Worm (Caenorhabditis elegans) whole organism, young adult: ENCODE measurements around the gene ndx-3.
"Not testable (repeated sequence)": the region's sequence is repeated elsewhere in the genome, so short reads cannot be mapped to it uniquely, and the experiment has no call there.

Experiments
- F23B12.7 ChIP-seq: sonication (generic microtip); optimal IDR thresholded peaks from 2 replicates; lab custom pipeline; 2017; ENCODE audit warnings: missing genetic modification characterization, mild to moderate bottlenecking, missing compliant biosample characterization, antibody characterized with exemption, moderate library complexity; ENCODE audit not compliant: insufficient read depth
- F33H1.4 ChIP-seq: fragments of 200-800 bp; sonication (Bioruptor generic); IDR thresholded peaks from 2 replicates; pipeline ENCODE4 v1.3.6; 2022; ENCODE audit warnings: missing genetic modification reagents, missing genetic modification characterization, missing compliant biosample characterization
- F37B4.10 ChIP-seq: fragments of 200-800 bp; sonication (Bioruptor generic); IDR thresholded peaks from 2 replicates; pipeline ENCODE4 v1.3.6; 2022; ENCODE audit warnings: missing genetic modification characterization, missing compliant biosample characterization
- F49E8.2 ChIP-seq: sonication (generic microtip); optimal IDR thresholded peaks from 3 replicates; lab custom pipeline; 2017; ENCODE audit warnings: missing genetic modification characterization, mild to moderate bottlenecking, missing compliant biosample characterization, antibody characterized with exemption, moderate library complexity; ENCODE audit not compliant: insufficient read depth
- F55B11.4 ChIP-seq: sonication (generic microtip); optimal IDR thresholded peaks from 2 replicates; lab custom pipeline; 2016; ENCODE audit warnings: missing compliant biosample characterization, missing genetic modification characterization, borderline replicate concordance; ENCODE audit not compliant: insufficient read depth
- K11D2.4 ChIP-seq: fragments of 200-800 bp; sonication (Bioruptor generic); IDR thresholded peaks from 2 replicates; pipeline ENCODE4 v1.3.6; 2022; ENCODE audit warnings: missing genetic modification reagents, missing genetic modification characterization, missing compliant biosample characterization
- Y53G8AR.9 ChIP-seq: fragments of 200-800 bp; sonication (Bioruptor generic); conservative IDR thresholded peaks from 2 replicates; pipeline ENCODE4 v1.3.6; 2022; ENCODE audit warnings: missing genetic modification reagents, missing genetic modification characterization, missing compliant biosample characterization
- Y56A3A.18 ChIP-seq: fragments of 200-800 bp; sonication (Bioruptor generic); IDR thresholded peaks from 2 replicates; pipeline ENCODE4 v1.3.6; 2022; ENCODE audit warnings: missing genetic modification reagents, missing genetic modification characterization, missing compliant biosample characterization
- Y95B8A.8 ChIP-seq: fragments of 200-800 bp; sonication (Bioruptor generic); IDR thresholded peaks from 2 replicates; pipeline ENCODE4 v1.3.6; 2022; ENCODE audit warnings: missing genetic modification reagents, missing genetic modification characterization, missing compliant biosample characterization
- ZK185.1 ChIP-seq: sonication (generic microtip); optimal IDR thresholded peaks from 2 replicates; lab custom pipeline; 2016; ENCODE audit warnings: mild to moderate bottlenecking, missing genetic modification characterization, missing compliant biosample characterization; ENCODE audit not compliant: poor library complexity, severe bottlenecking
- ama-1 ChIP-seq, 3 experiments: fragments of 150-350 bp in 1 of 3; sonication (generic microtip) in 2 of 3; optimal IDR thresholded peaks; 2 replicates each; lab custom pipeline; 2014 to 2018; ENCODE audit warnings: missing biosample characterization in 2 of 3, missing genetic modification characterization in 2 of 3, missing genetic modification reagents in 2 of 3
- aptf-3 ChIP-seq: fragments of 200-800 bp; sonication (Bioruptor generic); IDR thresholded peaks from 2 replicates; pipeline ENCODE4 v1.3.6; 2022; ENCODE audit warnings: missing genetic modification characterization, missing compliant biosample characterization
- atf-7 ChIP-seq: sonication (generic microtip); optimal IDR thresholded peaks from 2 replicates; lab custom pipeline; 2017; ENCODE audit warnings: mild to moderate bottlenecking, missing genetic modification characterization, missing compliant biosample characterization
- attf-5 ChIP-seq: fragments of 200-800 bp; sonication (Bioruptor generic); optimal IDR thresholded peaks from 2 replicates; lab custom pipeline; 2018; ENCODE audit warnings: mild to moderate bottlenecking, missing genetic modification characterization, missing compliant biosample characterization
- cebp-1 ChIP-seq, 2 experiments: fragments of 200-800 bp in 1 of 2; sonication (Bioruptor generic) in 1 of 2; sonication (generic microtip) in 1 of 2; IDR thresholded peaks in 1 of 2; optimal IDR thresholded peaks in 1 of 2; 2 replicates each; pipeline versions ENCODE4 v1.3.6 to Lab custom; 2017 to 2022; ENCODE audit warnings: missing compliant biosample characterization in 2 of 2, missing genetic modification characterization in 2 of 2, mild to moderate bottlenecking in 1 of 2, missing genetic modification reagents in 1 of 2, moderate library complexity in 1 of 2
- ceh-79 ChIP-seq: sonication (generic microtip); optimal IDR thresholded peaks from 2 replicates; lab custom pipeline; 2017; ENCODE audit warnings: mild to moderate bottlenecking, missing genetic modification characterization, missing compliant biosample characterization
- dpl-1 ChIP-seq: fragments of 150-350 bp; optimal IDR thresholded peaks from 2 replicates; lab custom pipeline; 2014; ENCODE audit warnings: missing biosample characterization, missing genetic modification reagents, missing genetic modification characterization
- egrh-3 ChIP-seq: fragments of 200-800 bp; sonication (Bioruptor generic); IDR thresholded peaks from 2 replicates; pipeline ENCODE4 v1.3.6; 2022; ENCODE audit warnings: missing genetic modification reagents, missing genetic modification characterization, missing compliant biosample characterization
- fkh-3 ChIP-seq: sonication (generic microtip); optimal IDR thresholded peaks from 2 replicates; lab custom pipeline; 2016; ENCODE audit warnings: mild to moderate bottlenecking, missing genetic modification characterization, missing compliant biosample characterization
- hlh-12 ChIP-seq: sonication (generic microtip); optimal IDR thresholded peaks from 2 replicates; lab custom pipeline; 2016; ENCODE audit warnings: missing genetic modification characterization, missing compliant biosample characterization
- hmg-1.2 ChIP-seq: fragments of 200-800 bp; sonication (Bioruptor generic); IDR thresholded peaks from 2 replicates; pipeline ENCODE4 v1.3.6; 2022; ENCODE audit warnings: missing genetic modification reagents, missing genetic modification characterization, missing compliant biosample characterization
- let-526 ChIP-seq: fragments of 200-800 bp; sonication (Bioruptor generic); IDR thresholded peaks from 2 replicates; pipeline ENCODE4 v1.3.6; 2022; ENCODE audit warnings: missing genetic modification reagents, missing genetic modification characterization, missing compliant biosample characterization
- lin-35 ChIP-seq, 3 experiments: fragments of 150-350 bp in 2 of 3; sonication (generic microtip) in 1 of 3; optimal IDR thresholded peaks; 2 replicates each; lab custom pipeline; 2014 to 2018; ENCODE audit warnings: missing biosample characterization in 3 of 3, missing genetic modification characterization in 3 of 3, missing genetic modification reagents in 3 of 3
- lin-40 ChIP-seq: sonication (generic microtip); optimal IDR thresholded peaks from 2 replicates; lab custom pipeline; 2016; ENCODE audit warnings: missing genetic modification characterization, mild to moderate bottlenecking, missing compliant biosample characterization, missing genotype, missing genetic modification reagents
- lin-54 ChIP-seq: fragments of 200-800 bp; sonication (Bioruptor generic); optimal IDR thresholded peaks from 2 replicates; lab custom pipeline; 2018; ENCODE audit warnings: mild to moderate bottlenecking, missing genetic modification characterization, missing compliant biosample characterization
- lsl-1 ChIP-seq: fragments of 200-800 bp; sonication (Bioruptor generic); optimal IDR thresholded peaks from 2 replicates; lab custom pipeline; 2018; ENCODE audit warnings: mild to moderate bottlenecking, missing genetic modification characterization, moderate library complexity, missing compliant biosample characterization
- lsy-27 ChIP-seq: sonication (generic microtip); optimal IDR thresholded peaks from 2 replicates; lab custom pipeline; 2017; ENCODE audit warnings: missing genetic modification characterization, mild to moderate bottlenecking, missing compliant biosample characterization, antibody characterized with exemption, missing genotype, borderline replicate concordance; ENCODE audit not compliant: insufficient read depth
- madf-3 ChIP-seq: fragments of 200-800 bp; sonication (Bioruptor generic); IDR thresholded peaks from 2 replicates; pipeline ENCODE4 v1.3.6; 2022; ENCODE audit warnings: missing genetic modification reagents, missing genetic modification characterization, missing compliant biosample characterization
- madf-8 ChIP-seq: fragments of 200-800 bp; sonication (Bioruptor generic); conservative IDR thresholded peaks from 2 replicates; pipeline ENCODE4 v1.3.6; 2022; ENCODE audit warnings: missing genetic modification reagents, missing genetic modification characterization, missing compliant biosample characterization
- nhr-179 ChIP-seq: sonication (generic microtip); optimal IDR thresholded peaks from 2 replicates; lab custom pipeline; 2016; ENCODE audit warnings: mild to moderate bottlenecking, missing genetic modification characterization, missing compliant biosample characterization
- nhr-27 ChIP-seq: fragments of 200-800 bp; sonication (Bioruptor generic); optimal IDR thresholded peaks from 2 replicates; lab custom pipeline; 2018; ENCODE audit warnings: mild to moderate bottlenecking, missing genetic modification characterization, moderate library complexity, missing compliant biosample characterization
- pbrm-1 ChIP-seq: fragments of 200-800 bp; sonication (Bioruptor generic); IDR thresholded peaks from 2 replicates; pipeline ENCODE4 v1.3.6; 2022; ENCODE audit warnings: missing genetic modification reagents, missing genetic modification characterization, missing compliant biosample characterization
- pha-4 ChIP-seq: fragments of 150-350 bp; sonication (generic microtip); optimal IDR thresholded peaks from 2 replicates; lab custom pipeline; 2014; ENCODE audit warnings: missing biosample characterization, missing genetic modification reagents, missing genetic modification characterization
- rcor-1 ChIP-seq: fragments of 200-800 bp; sonication (Bioruptor generic); IDR thresholded peaks from 2 replicates; pipeline ENCODE4 v1.3.6; 2022; ENCODE audit warnings: missing genetic modification reagents, missing genetic modification characterization, missing compliant biosample characterization
- rec-8 ChIP-seq, 2 experiments: sonication (generic microtip); optimal IDR thresholded peaks; 2 replicates each; lab custom pipeline; 2016; ENCODE audit warnings: mild to moderate bottlenecking in 2 of 2, missing genetic modification characterization in 2 of 2, missing genetic modification reagents in 2 of 2, missing genotype in 2 of 2, missing biosample characterization in 1 of 2, missing compliant biosample characterization in 1 of 2, moderate library complexity in 1 of 2
- rpc-1 ChIP-seq, 2 experiments: fragments of 150-350 bp in 1 of 2; sonication (generic microtip) in 1 of 2; optimal IDR thresholded peaks; 2 replicates each; lab custom pipeline; 2014 to 2018; ENCODE audit warnings: missing biosample characterization in 1 of 2, missing genetic modification characterization in 1 of 2, missing genetic modification reagents in 1 of 2, missing genotype in 1 of 2
- sdz-38 ChIP-seq: sonication (generic microtip); optimal IDR thresholded peaks from 2 replicates; lab custom pipeline; 2016; ENCODE audit warnings: missing genotype, missing genetic modification characterization, missing compliant biosample characterization
- snpc-1.1 ChIP-seq: sonication (generic microtip); optimal IDR thresholded peaks from 2 replicates; lab custom pipeline; 2017; ENCODE audit warnings: missing genetic modification characterization, mild to moderate bottlenecking, missing compliant biosample characterization, antibody characterized with exemption, moderate library complexity, missing genotype, missing genetic modification reagents; ENCODE audit not compliant: insufficient read depth
- snpc-1.3 ChIP-seq: sonication (generic microtip); optimal IDR thresholded peaks from 2 replicates; lab custom pipeline; 2017; ENCODE audit warnings: missing genetic modification characterization, mild to moderate bottlenecking, missing compliant biosample characterization, antibody characterized with exemption, moderate library complexity, missing genotype, missing genetic modification reagents; ENCODE audit not compliant: insufficient read depth
- snpc-3.4 ChIP-seq: sonication (generic microtip); optimal IDR thresholded peaks from 2 replicates; lab custom pipeline; 2017; ENCODE audit warnings: missing genetic modification characterization, mild to moderate bottlenecking, missing compliant biosample characterization, antibody characterized with exemption, moderate library complexity, missing genotype, missing genetic modification reagents

The ndx-3 gene

DNA sequence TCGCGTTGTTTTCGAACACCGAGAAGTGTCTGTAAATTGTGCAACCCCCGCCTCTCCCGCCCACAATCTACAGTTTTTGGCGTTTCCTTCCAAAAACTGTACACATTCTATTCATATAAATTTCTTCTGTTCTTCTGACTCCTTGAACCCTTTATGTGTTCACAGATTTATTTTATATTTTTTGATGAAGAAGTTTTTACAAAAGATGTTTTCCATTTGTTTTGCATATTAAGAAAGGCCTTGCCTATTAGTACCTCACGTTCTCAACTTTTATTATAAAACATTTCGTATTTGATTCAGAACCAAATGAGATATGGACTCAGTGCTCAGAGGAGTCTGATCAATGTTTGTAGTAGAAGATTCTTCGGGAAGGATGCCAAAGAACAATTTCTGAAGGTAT lies at the start of gene ndx-3:
ndx-3 (plus strand) TSS at position 301 of the 400 bp plus-strand sequence.
- TF ChIP-seq aptf-3 (GFP tag; lab: Robert Waterston, UW): no peak
- no peak for TF ChIP-seq nhr-27 (tag; lab: Kevin White, UChicago)
- TF ChIP-seq F49E8.2 (tag; lab: Kevin White, UChicago): no peak
- no peak for TF ChIP-seq sdz-38 (tag; lab: Kevin White, UChicago)
- TF ChIP-seq F55B11.4: no peak
- TF ChIP-seq Y56A3A.18: no peak
- TF ChIP-seq snpc-3.4 (tag; lab: Kevin White, UChicago): no peak
- TF ChIP-seq egrh-3 (GFP tag; lab: Robert Waterston, UW): no peak
- TF ChIP-seq ceh-79 (tag; lab: Kevin White, UChicago): no peak
- TF ChIP-seq lsl-1: no peak
- TF ChIP-seq rpc-1 (optimal IDR thresholded peaks at IDR 0.05; lab: Kevin White, UChicago): no peak
- TF ChIP-seq rpc-1 (tag; optimal IDR thresholded peaks at IDR 0.05; lab: Kevin White, UChicago): no peak
- no peak for TF ChIP-seq lin-54 (GFP tag; lab: Kevin White, UChicago)
- no peak for TF ChIP-seq nhr-179 (tag; lab: Kevin White, UChicago)
- TF ChIP-seq rec-8 (tag; optimal IDR thresholded peaks at IDR 0.05; lab: Kevin White, UChicago): no peak
- no peak for TF ChIP-seq dpl-1 (GFP tag; lab: Kevin White, UChicago)

ce11 chrII:4903696-4904095 lies 49.7 kb upstream of the ndx-3 start, which contains the start of gene sgt-1:
sgt-1 (minus strand) TSS chrII:4903796.
- not testable (repeated sequence) for TF ChIP-seq F37B4.10 (GFP tag; lab: Robert Waterston, UW); ama-1 (optimal IDR thresholded peaks at IDR 0.05; lab: Kevin White, UChicago); ama-1 (GFP tag; optimal IDR thresholded peaks at IDR 0.05; lab: Kevin White, UChicago); hmg-1.2 (GFP tag; lab: Robert Waterston, UW)

DNA sequence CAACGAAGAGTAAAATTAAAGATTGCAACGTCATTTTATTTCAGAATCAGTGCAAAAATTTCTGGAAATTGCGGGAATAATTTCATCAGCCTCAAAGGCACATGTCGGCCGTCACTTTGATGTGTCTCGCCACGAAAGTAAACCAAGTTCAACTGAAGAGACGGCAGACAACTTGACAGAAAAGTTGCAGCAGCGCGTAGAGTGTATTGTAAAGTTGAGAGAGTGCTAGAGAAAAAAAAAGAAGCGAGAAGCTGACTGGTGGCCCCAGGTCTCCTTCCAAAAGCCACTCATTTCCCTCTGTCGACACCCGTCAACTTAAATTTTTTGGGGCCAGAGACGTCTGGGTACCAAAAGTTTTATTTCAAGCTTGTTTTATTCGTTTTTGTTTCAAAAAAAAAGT lies 49.1 kb upstream of the ndx-3 start:
- TF ChIP-seq madf-3 (GFP tag; lab: Robert Waterston, UW): peak; percentile 29; the same call in 1 of the 2 replicates
- TF ChIP-seq let-526 (GFP tag; lab: Robert Waterston, UW): peak; percentile 32; the same call in 1 of the 2 replicates
- TF ChIP-seq pbrm-1 (GFP tag; lab: Robert Waterston, UW): peak; percentile 67; the same call in 1 of the 2 replicates
- peak; percentile 84 for TF ChIP-seq F33H1.4 (GFP tag; lab: Robert Waterston, UW)
- peak; percentile 60 for TF ChIP-seq snpc-3.4 (tag; lab: Kevin White, UChicago)
- TF ChIP-seq K11D2.4 (GFP tag; lab: Robert Waterston, UW): no peak
- TF ChIP-seq lsy-27: peak; percentile 60
- no peak for TF ChIP-seq atf-7
- 0 out of 2 replicates have a peak, but pooled peaks have one; percentile 60 for TF ChIP-seq Y95B8A.8
- TF ChIP-seq snpc-1.1 (tag; lab: Kevin White, UChicago): peak; percentile 52
- peak; percentile 58 for TF ChIP-seq ZK185.1 (tag; lab: Kevin White, UChicago)
- no peak for TF ChIP-seq hlh-12 (tag; lab: Kevin White, UChicago)
- peak; percentile 58 for TF ChIP-seq snpc-1.3 (tag; lab: Kevin White, UChicago)
- TF ChIP-seq lin-35 (GFP tag; optimal IDR thresholded peaks at IDR 0.05; lab: Kevin White, UChicago): peak in 1 of 3 experiments; percentile 68
- no peak for TF ChIP-seq ceh-79 (tag; lab: Kevin White, UChicago)
- peak; percentile 66 for TF ChIP-seq cebp-1 (GFP tag; IDR thresholded peaks at IDR 0.05; lab: Robert Waterston, UW)
- peak; percentile 80 for TF ChIP-seq cebp-1 (tag; optimal IDR thresholded peaks at IDR 0.05; lab: Kevin White, UChicago)
- TF ChIP-seq egrh-3 (GFP tag; lab: Robert Waterston, UW): no peak
- TF ChIP-seq Y53G8AR.9 (GFP tag; lab: Robert Waterston, UW): no peak
- peak; percentile 80 for TF ChIP-seq F23B12.7 (tag; lab: Kevin White, UChicago)
- TF ChIP-seq rcor-1 (GFP tag; lab: Robert Waterston, UW): peak; percentile 61
- TF ChIP-seq lin-40 (tag; lab: Kevin White, UChicago): peak; percentile 24
- peak; percentile 37 for TF ChIP-seq pha-4 (tag; lab: Kevin White, UChicago)
- TF ChIP-seq madf-8 (GFP tag; lab: Robert Waterston, UW): peak; percentile 47; the same call in 1 of the 2 replicates
- TF ChIP-seq fkh-3: no peak
- TF ChIP-seq attf-5 (GFP tag; lab: Kevin White, UChicago): peak; percentile 40
